Worm (Caenorhabditis elegans) whole organism, L4 larva: ENCODE data around the gene fbxa-206.
A peak's percentile ranks its signal among the peaks of the same experiment; 100 is the strongest.

Experiments used
- ama-1 ChIP-seq: fragments of 150-350 bp; optimal IDR thresholded peaks from 2 replicates; lab custom pipeline; 2014; ENCODE audit warnings: inconsistent platforms, mixed read lengths
- nhr-11 ChIP-seq: fragments of 150-350 bp; optimal IDR thresholded peaks from 2 replicates; lab custom pipeline; 2014; ENCODE audit warnings: missing biosample characterization, missing genetic modification characterization
- sdz-12 ChIP-seq: fragments of 200-800 bp; sonication (Bioruptor generic); optimal IDR thresholded peaks from 2 replicates; lab custom pipeline; 2018; ENCODE audit warnings: mild to moderate bottlenecking, missing genetic modification characterization, missing compliant biosample characterization
- unc-130 ChIP-seq: sonication (generic microtip); optimal IDR thresholded peaks from 2 replicates; lab custom pipeline; 2016; ENCODE audit warnings: missing genetic modification reagents, missing genetic modification characterization, missing compliant biosample characterization

DNA sequence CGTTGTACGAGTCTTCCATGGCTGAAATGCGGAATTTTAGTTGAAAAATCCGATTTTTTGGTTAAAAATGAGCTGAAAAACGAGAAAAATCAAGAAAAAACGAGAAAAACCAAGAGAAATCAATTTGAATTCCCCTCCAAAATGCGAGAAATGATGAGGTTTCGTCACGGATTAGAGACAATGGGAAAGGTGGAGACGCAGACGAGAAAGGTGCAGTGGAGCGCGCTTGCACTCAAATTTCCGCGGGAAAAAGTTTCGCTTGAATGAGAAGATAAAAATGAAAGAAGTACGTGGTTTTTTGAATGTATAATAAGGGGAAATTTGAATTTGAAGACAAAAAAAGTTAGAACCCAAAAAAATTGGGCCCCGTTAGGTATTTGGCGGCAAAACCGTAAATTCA is 47.4 kb upstream of the fbxa-206 start, which contains the start of gene efl-1:
- peak; percentile 66 for TF ChIP-seq ama-1 (lab: Kevin White, UChicago)
- TF ChIP-seq nhr-11 (tag; lab: Kevin White, UChicago) = peak; percentile 78
- TF ChIP-seq unc-130 (GFP tag; lab: Kevin White, UChicago) = peak; percentile 39
- no peak for TF ChIP-seq sdz-12
